Worm (Caenorhabditis elegans) whole organism, L3 larva: Measurements from ENCODE around the gene T21B6.3.

Experiments used
- R02D3.7 ChIP-seq: fragments of 150-350 bp; optimal IDR thresholded peaks from 2 replicates; lab custom pipeline; 2014; ENCODE audit warnings: missing biosample characterization, missing genetic modification characterization
- elt-3 ChIP-seq, 3 experiments: fragments of 150-350 bp in 1 of 3; sonication (generic microtip) in 2 of 3; optimal IDR thresholded peaks; 2 replicates in 2 of 3; 4 replicates in 1 of 3; lab custom pipeline; 2014 to 2017; ENCODE audit warnings: missing biosample characterization in 3 of 3, missing genetic modification characterization in 3 of 3
- nfya-1 ChIP-seq: sonication (generic microtip); optimal IDR thresholded peaks from 2 replicates; lab custom pipeline; 2017; ENCODE audit warnings: missing genetic modification characterization, mild to moderate bottlenecking, missing compliant biosample characterization, antibody characterized with exemption, moderate library complexity; ENCODE audit not compliant: insufficient read depth
- nhr-76 ChIP-seq: fragments of 150-350 bp; sonication (generic microtip); optimal IDR thresholded peaks from 5 replicates; lab custom pipeline; 2014; ENCODE audit warnings: missing biosample characterization, missing genetic modification characterization
- nhr-77 ChIP-seq: fragments of 150-350 bp; optimal IDR thresholded peaks from 2 replicates; lab custom pipeline; 2014; ENCODE audit warnings: missing biosample characterization, missing genetic modification characterization
- unc-62 ChIP-seq: fragments of 150-350 bp; sonication (generic microtip); optimal IDR thresholded peaks from 4 replicates; lab custom pipeline; 2014; ENCODE audit warnings: missing biosample characterization, missing genetic modification reagents, missing genetic modification characterization

DNA sequence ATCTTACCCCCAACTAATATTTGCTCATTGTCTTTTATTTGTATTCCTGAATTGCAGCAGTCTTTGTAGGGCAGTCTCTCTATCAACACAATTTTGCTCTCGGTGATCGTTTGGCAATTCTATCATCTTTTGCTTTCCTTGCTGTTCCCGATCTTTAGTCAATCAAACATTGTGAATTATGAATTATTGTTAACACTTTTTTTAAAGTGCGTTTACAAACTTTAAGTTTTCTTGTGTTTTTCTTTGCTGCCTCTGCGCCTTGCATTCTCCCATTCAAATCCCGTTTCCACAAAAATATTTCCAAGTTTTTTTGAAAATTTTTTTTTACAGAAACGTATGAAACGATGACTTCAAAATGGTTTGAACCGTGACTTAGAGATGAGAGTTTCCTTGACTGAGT, 33.3 kb upstream of the T21B6.3 start, which contains the start of gene ver-4:
- TF ChIP-seq unc-62 (GFP tag; lab: Kevin White, UChicago) (no peak), nhr-77 (no peak), elt-3 (tag; optimal IDR thresholded peaks at IDR 0.05; lab: Kevin White, UChicago) (no peak), nhr-76 (tag; lab: Kevin White, UChicago) (no peak), nfya-1 (no peak), R02D3.7 (no peak)
